Worm (Caenorhabditis elegans) whole organism, mixed stage, embryonic: Measurements from ENCODE around the gene col-76.

ENCODE experiments used
- M03D4.4 ChIP-seq: sonication (generic microtip); optimal IDR thresholded peaks from 2 replicates; lab custom pipeline; 2017; ENCODE audit warnings: mild to moderate bottlenecking, missing genetic modification characterization, missing compliant biosample characterization
- bed-3 ChIP-seq: fragments of 200-800 bp; sonication (Bioruptor generic); optimal IDR thresholded peaks from 3 replicates; lab custom pipeline; 2018; ENCODE audit warnings: mild to moderate bottlenecking, missing genetic modification characterization, moderate library complexity, missing compliant biosample characterization
- blmp-1 ChIP-seq: fragments of 150-350 bp; optimal IDR thresholded peaks from 2 replicates; lab custom pipeline; 2014; ENCODE audit warnings: missing biosample characterization, missing genetic modification characterization
- ceh-39 ChIP-seq: fragments of 150-350 bp; optimal IDR thresholded peaks from 2 replicates; lab custom pipeline; 2014; ENCODE audit warnings: missing biosample characterization, missing genetic modification characterization
- ceh-43 ChIP-seq: fragments of 200-800 bp; sonication (Bioruptor generic); optimal IDR thresholded peaks from 2 replicates; lab custom pipeline; 2018; ENCODE audit warnings: mild to moderate bottlenecking, missing genetic modification characterization, moderate library complexity, missing compliant biosample characterization
- ces-1 ChIP-seq: fragments of 150-350 bp; optimal IDR thresholded peaks from 2 replicates; lab custom pipeline; 2014; ENCODE audit warnings: missing biosample characterization, missing genetic modification reagents, missing genetic modification characterization
- drap-1 ChIP-seq: fragments of 200-800 bp; sonication (Bioruptor generic); optimal IDR thresholded peaks from 3 replicates; lab custom pipeline; 2018; ENCODE audit warnings: mild to moderate bottlenecking, missing genetic modification characterization, missing compliant biosample characterization
- elt-1 ChIP-seq: sonication (generic microtip); optimal IDR thresholded peaks from 2 replicates; lab custom pipeline; 2017; ENCODE audit warnings: missing genetic modification characterization, mild to moderate bottlenecking, missing compliant biosample characterization, antibody characterized with exemption, moderate library complexity, borderline replicate concordance; ENCODE audit not compliant: insufficient read depth
- elt-3 ChIP-seq: fragments of 150-350 bp; optimal IDR thresholded peaks from 2 replicates; lab custom pipeline; 2014; ENCODE audit warnings: missing biosample characterization, missing genetic modification characterization
- flh-1 ChIP-seq: fragments of 200-800 bp; sonication (Bioruptor generic); optimal IDR thresholded peaks from 2 replicates; lab custom pipeline; 2018; ENCODE audit warnings: mild to moderate bottlenecking, missing genetic modification characterization, moderate library complexity, missing compliant biosample characterization
- ham-2 ChIP-seq: fragments of 200-800 bp; sonication (Bioruptor generic); optimal IDR thresholded peaks from 2 replicates; lab custom pipeline; 2018; ENCODE audit warnings: mild to moderate bottlenecking, missing genetic modification characterization, missing compliant biosample characterization
- hlh-1 ChIP-seq: fragments of 150-350 bp; optimal IDR thresholded peaks from 2 replicates; lab custom pipeline; 2014; ENCODE audit warnings: missing biosample characterization, missing genetic modification reagents, missing genetic modification characterization
- lin-13 ChIP-seq: fragments of 150-350 bp; optimal IDR thresholded peaks from 2 replicates; lab custom pipeline; 2014; ENCODE audit warnings: missing biosample characterization, missing genetic modification characterization
- lin-32 ChIP-seq: fragments of 200-800 bp; sonication (Bioruptor generic); optimal IDR thresholded peaks from 2 replicates; lab custom pipeline; 2018; ENCODE audit warnings: mild to moderate bottlenecking, missing genetic modification characterization, missing compliant biosample characterization
- lsy-2 ChIP-seq: fragments of 150-350 bp; optimal IDR thresholded peaks from 2 replicates; lab custom pipeline; 2014; ENCODE audit warnings: missing biosample characterization, missing genetic modification characterization
- mab-5 ChIP-seq: fragments of 150-350 bp; optimal IDR thresholded peaks from 2 replicates; lab custom pipeline; 2014; ENCODE audit warnings: missing biosample characterization, missing genetic modification characterization
- mep-1 ChIP-seq: fragments of 150-350 bp; optimal IDR thresholded peaks from 2 replicates; lab custom pipeline; 2017; ENCODE audit warnings: missing biosample characterization, missing genetic modification reagents, missing genetic modification characterization, inconsistent platforms
- mls-2 ChIP-seq: sonication (generic microtip); optimal IDR thresholded peaks from 2 replicates; lab custom pipeline; 2016; ENCODE audit warnings: mild to moderate bottlenecking, missing genetic modification characterization, moderate library complexity, missing compliant biosample characterization
- nhr-12 ChIP-seq: fragments of 150-350 bp; optimal IDR thresholded peaks from 2 replicates; lab custom pipeline; 2014; ENCODE audit warnings: missing biosample characterization, missing genetic modification characterization
- nhr-2 ChIP-seq: fragments of 150-350 bp; optimal IDR thresholded peaks from 2 replicates; lab custom pipeline; 2014; ENCODE audit warnings: missing biosample characterization, missing genetic modification characterization
- nhr-237 ChIP-seq: fragments of 150-350 bp; optimal IDR thresholded peaks from 2 replicates; lab custom pipeline; 2014; ENCODE audit warnings: missing biosample characterization, missing genetic modification characterization
- nhr-28 ChIP-seq: fragments of 150-350 bp; optimal IDR thresholded peaks from 2 replicates; lab custom pipeline; 2014; ENCODE audit warnings: missing biosample characterization, missing genetic modification characterization
- nhr-76 ChIP-seq: sonication (generic microtip); optimal IDR thresholded peaks from 2 replicates; lab custom pipeline; 2017; ENCODE audit warnings: missing biosample characterization, missing genetic modification characterization
- pha-4 ChIP-seq: fragments of 150-350 bp; optimal IDR thresholded peaks from 2 replicates; lab custom pipeline; 2018; ENCODE audit warnings: missing biosample characterization, missing genetic modification reagents, missing genetic modification characterization
- sem-2 ChIP-seq: fragments of 200-800 bp; sonication (Bioruptor generic); optimal IDR thresholded peaks from 2 replicates; lab custom pipeline; 2018; ENCODE audit warnings: mild to moderate bottlenecking, missing genetic modification characterization, missing compliant biosample characterization
- snpc-4 ChIP-seq: fragments of 150-350 bp; optimal IDR thresholded peaks from 2 replicates; lab custom pipeline; 2014; ENCODE audit warnings: missing biosample characterization, missing genetic modification characterization
- sptf-1 ChIP-seq: sonication (generic microtip); optimal IDR thresholded peaks from 2 replicates; lab custom pipeline; 2017; ENCODE audit warnings: mild to moderate bottlenecking, missing genetic modification characterization, moderate library complexity, missing compliant biosample characterization
- tbx-8 ChIP-seq: fragments of 200-800 bp; sonication (Bioruptor generic); optimal IDR thresholded peaks from 2 replicates; lab custom pipeline; 2018; ENCODE audit warnings: mild to moderate bottlenecking, missing genetic modification characterization, moderate library complexity, missing compliant biosample characterization
- unc-120 ChIP-seq: sonication (generic microtip); optimal IDR thresholded peaks from 2 replicates; lab custom pipeline; 2017; ENCODE audit warnings: missing genetic modification characterization, missing compliant biosample characterization; ENCODE audit not compliant: poor library complexity, severe bottlenecking
- unc-39 ChIP-seq: fragments of 150-350 bp; optimal IDR thresholded peaks from 2 replicates; lab custom pipeline; 2014; ENCODE audit warnings: missing biosample characterization, missing genetic modification characterization
- unc-62 ChIP-seq: fragments of 150-350 bp; optimal IDR thresholded peaks from 2 replicates; lab custom pipeline; 2014; ENCODE audit warnings: missing biosample characterization, missing genetic modification reagents, missing genetic modification characterization
- zip-8 ChIP-seq: fragments of 150-350 bp; optimal IDR thresholded peaks from 2 replicates; lab custom pipeline; 2014; ENCODE audit warnings: missing biosample characterization, missing genetic modification characterization
- ztf-11 ChIP-seq: fragments of 150-350 bp; optimal IDR thresholded peaks from 2 replicates; lab custom pipeline; 2014; ENCODE audit warnings: missing biosample characterization, missing genetic modification characterization

Gene col-76

DNA sequence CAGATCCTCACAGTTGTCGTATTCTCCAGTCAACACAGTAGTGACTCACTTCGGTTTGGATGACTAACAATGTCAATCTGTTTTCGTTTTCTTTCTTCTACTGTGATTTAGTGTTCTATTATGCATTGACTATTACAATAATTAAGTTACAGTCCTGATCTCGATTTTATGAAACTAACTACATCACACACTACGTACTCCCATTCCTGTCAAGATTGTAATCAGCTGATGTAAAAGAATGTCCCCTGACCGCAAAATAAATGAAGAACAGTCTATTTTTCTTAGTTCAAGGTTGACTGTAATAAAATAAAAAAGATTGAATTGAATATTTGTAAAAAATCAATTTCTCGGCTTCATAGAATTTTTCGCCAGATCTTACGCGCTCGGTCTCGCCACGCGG, 21.2 kb downstream of the col-76 start:
- TF ChIP-seq blmp-1 (no peak), ham-2 (GFP tag; lab: Kevin White, UChicago) (no peak), bed-3 (GFP tag; lab: Kevin White, UChicago) (no peak), tbx-8 (GFP tag; lab: Kevin White, UChicago) (no peak), zip-8 (tag; lab: Kevin White, UChicago) (no peak), nhr-28 (tag; lab: Kevin White, UChicago) (no peak), nhr-12 (no peak), snpc-4 (tag; lab: Kevin White, UChicago) (no peak), unc-39 (tag; lab: Kevin White, UChicago) (no peak), lsy-2 (tag; lab: Kevin White, UChicago) (no peak), M03D4.4 (tag; lab: Kevin White, UChicago) (no peak), nhr-76 (no peak), ces-1 (GFP tag; lab: Kevin White, UChicago) (no peak), mep-1 (tag; lab: Kevin White, UChicago) (no peak), unc-120 (tag; lab: Kevin White, UChicago) (no peak), unc-62 (GFP tag; lab: Kevin White, UChicago) (no peak), mls-2 (no peak), drap-1 (no peak), elt-3 (tag; lab: Kevin White, UChicago) (no peak), mab-5 (no peak)

DNA sequence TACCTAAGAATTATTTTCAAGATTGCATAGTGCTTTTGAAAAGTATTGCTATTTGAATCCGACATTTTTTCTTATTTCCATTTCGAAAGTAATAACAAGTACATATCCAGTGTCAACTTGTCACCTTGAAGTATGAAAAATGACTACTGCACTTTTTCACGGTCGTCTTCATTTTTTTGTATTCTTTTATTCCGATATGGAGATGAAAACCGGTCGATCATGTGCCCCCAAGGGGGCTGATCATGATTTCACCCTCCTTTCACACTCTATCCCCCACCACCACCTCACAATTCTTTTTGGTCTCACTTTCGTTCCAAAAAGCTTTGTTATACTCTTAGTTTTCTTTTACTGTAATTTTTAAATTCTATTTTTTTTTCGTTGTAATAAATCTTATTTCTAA, 21.8 kb downstream of the col-76 start:
- no peak for TF ChIP-seq lin-13 (tag; lab: Kevin White, UChicago)
- no peak for TF ChIP-seq M03D4.4 (tag; lab: Kevin White, UChicago)
- TF ChIP-seq nhr-237 (tag; lab: Kevin White, UChicago), result no peak
- TF ChIP-seq nhr-12, result no peak
- no peak for TF ChIP-seq lin-32
- no peak for TF ChIP-seq unc-39 (tag; lab: Kevin White, UChicago)
- no peak for TF ChIP-seq flh-1
- TF ChIP-seq elt-1, result no peak
- no peak for TF ChIP-seq zip-8 (tag; lab: Kevin White, UChicago)
- no peak for TF ChIP-seq nhr-2 (tag; lab: Kevin White, UChicago)
- TF ChIP-seq bed-3 (GFP tag; lab: Kevin White, UChicago), result no peak
- no peak for TF ChIP-seq tbx-8 (GFP tag; lab: Kevin White, UChicago)
- no peak for TF ChIP-seq mab-5
- TF ChIP-seq pha-4 (tag; lab: Kevin White, UChicago), result no peak
- TF ChIP-seq ztf-11 (tag; lab: Kevin White, UChicago), result no peak
- TF ChIP-seq ceh-39, result no peak
- TF ChIP-seq ceh-43 (GFP tag; lab: Kevin White, UChicago), result no peak

DNA sequence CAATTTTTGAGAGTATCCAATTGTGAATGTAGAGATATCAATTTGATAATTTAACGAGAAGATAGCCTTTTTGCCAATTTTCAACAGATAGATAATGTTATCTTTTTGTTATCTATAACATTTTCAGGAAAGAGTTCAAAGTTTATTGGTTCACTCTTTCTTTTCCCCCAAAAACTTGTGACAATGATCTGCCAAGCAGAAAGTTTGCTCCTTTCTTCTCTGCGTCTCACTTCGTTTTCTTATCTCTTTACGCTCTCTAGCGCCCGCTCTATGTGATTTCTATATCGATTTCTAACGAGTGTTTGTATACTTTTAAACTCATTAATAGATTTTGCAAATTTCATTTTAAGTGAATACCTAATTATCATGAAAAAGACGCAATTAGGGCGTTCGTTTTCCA, 22.3 kb downstream of the col-76 start:
- TF ChIP-seq nhr-28 (tag; lab: Kevin White, UChicago), result no peak
- TF ChIP-seq nhr-237 (tag; lab: Kevin White, UChicago), result no peak
- TF ChIP-seq hlh-1 (tag; lab: Kevin White, UChicago), result no peak
- no peak for TF ChIP-seq ham-2 (GFP tag; lab: Kevin White, UChicago)
- TF ChIP-seq ceh-43 (GFP tag; lab: Kevin White, UChicago), result no peak
- TF ChIP-seq mep-1 (tag; lab: Kevin White, UChicago), result no peak
- TF ChIP-seq M03D4.4 (tag; lab: Kevin White, UChicago), result no peak
- TF ChIP-seq blmp-1, result no peak

DNA sequence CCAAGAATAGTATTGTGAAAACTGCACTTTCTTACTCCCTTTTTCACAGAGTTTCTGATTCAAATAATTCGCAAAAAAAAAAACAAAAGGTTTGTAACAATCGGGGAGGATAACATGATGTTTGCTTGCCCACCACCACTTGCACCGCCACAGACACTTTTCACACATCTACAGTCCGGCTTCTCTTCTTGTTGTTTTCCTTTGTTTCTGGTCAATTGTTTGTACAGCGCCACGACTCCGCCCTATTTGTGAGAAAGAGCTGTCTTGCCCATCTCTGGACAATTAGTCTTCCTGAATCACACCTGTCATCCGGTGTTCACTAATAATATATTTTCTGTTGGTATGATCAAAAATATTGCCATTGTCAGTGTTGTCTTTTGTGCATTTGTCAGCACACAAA, 26.8 kb downstream of the col-76 start, which contains the start of gene M110.9:
TSS of gene M110.9 (plus strand) at position 301 of the 400 bp plus-strand sequence.
- TF ChIP-seq ztf-11 (tag; lab: Kevin White, UChicago), result no peak
- TF ChIP-seq mab-5, result no peak
- no peak for TF ChIP-seq nhr-237 (tag; lab: Kevin White, UChicago)
- no peak for TF ChIP-seq blmp-1
- TF ChIP-seq hlh-1 (tag; lab: Kevin White, UChicago), result no peak
- no peak for TF ChIP-seq ces-1 (GFP tag; lab: Kevin White, UChicago)
- TF ChIP-seq mep-1 (tag; lab: Kevin White, UChicago), result no peak
- TF ChIP-seq lin-32, result no peak
- TF ChIP-seq lsy-2 (tag; lab: Kevin White, UChicago), result no peak
- no peak for TF ChIP-seq tbx-8 (GFP tag; lab: Kevin White, UChicago)
- TF ChIP-seq nhr-28 (tag; lab: Kevin White, UChicago), result no peak
- TF ChIP-seq sptf-1 (tag; lab: Kevin White, UChicago), result no peak

DNA sequence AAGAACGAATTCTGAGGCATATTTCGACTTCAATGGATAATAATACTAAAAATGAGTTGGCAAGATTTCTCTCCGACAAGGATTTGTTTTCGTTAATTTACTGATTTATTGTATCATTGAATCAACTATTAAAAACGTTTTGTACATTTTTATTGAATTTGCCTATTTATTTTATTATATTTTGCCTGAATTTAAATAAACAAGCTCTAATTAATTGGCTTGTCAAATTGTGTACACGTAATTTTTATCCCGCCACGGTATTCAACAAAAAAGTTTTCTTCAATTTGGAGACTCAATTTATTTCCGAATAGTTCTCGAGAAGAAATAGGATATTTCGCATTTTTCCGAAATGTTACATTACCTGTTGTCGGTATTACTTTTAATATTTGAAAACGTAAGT, 28.4 kb downstream of the col-76 start, which contains the start of gene M110.7:
TSS of gene M110.7 (plus strand) at position 301 of the 400 bp plus-strand sequence.
- TF ChIP-seq lin-32, result no peak
- TF ChIP-seq sem-2 (GFP tag; lab: Kevin White, UChicago), result no peak
- no peak for TF ChIP-seq pha-4 (tag; lab: Kevin White, UChicago)
- TF ChIP-seq drap-1, result no peak
- no peak for TF ChIP-seq mep-1 (tag; lab: Kevin White, UChicago)
- TF ChIP-seq nhr-2 (tag; lab: Kevin White, UChicago), result no peak
